Fruit fly (Drosophila melanogaster): Measurements from ENCODE around the gene hemo.

DNA sequence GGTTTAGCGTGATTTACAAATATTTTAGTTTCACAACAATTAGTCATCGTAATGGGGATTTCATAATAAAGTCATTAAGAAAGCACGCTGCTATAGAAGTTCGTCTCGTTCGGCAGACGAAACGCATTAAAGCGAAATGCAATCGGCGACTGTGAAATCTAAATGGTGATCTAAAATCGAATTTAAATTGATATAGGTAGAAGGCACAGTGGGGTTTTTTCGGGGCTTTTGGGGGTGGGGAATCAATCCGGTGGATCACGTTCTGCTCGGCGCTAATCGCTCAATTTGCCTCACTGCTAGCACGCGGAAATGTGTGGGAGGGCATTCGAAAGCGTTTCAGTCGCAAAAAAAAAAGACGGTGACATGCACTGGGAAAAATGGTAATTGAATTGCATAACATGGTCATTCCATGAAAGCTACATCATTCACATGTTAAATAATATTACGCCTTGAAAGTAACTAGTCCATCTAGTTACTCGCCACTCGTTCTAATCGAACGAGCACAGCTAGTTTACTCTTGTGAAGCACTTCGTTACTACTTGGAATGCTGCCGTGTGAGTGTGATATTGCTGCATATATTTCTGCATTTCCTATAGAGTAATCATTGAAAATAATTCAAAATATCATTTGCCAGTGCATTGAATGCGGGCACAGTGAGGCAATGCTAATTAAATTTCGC lies 12.9 kb upstream of the hemo start:
- TF ChIP-seq CG33017 (tag; optimal IDR thresholded peaks at IDR 0.05) (peak; percentile 26), kay (GFP tag; ENCODE audit: borderline replicate concordance) (no peak), CG1620 (GFP tag; optimal IDR thresholded peaks at IDR 0.05) (no peak), CG7045 (GFP tag; optimal IDR thresholded peaks at IDR 0.05) (peak; percentile 55), Clk (GFP tag; optimal IDR thresholded peaks at IDR 0.05) (no peak), cic (GFP tag; optimal IDR thresholded peaks at IDR 0.05) (no peak), CG11617 (GFP tag; optimal IDR thresholded peaks at IDR 0.05) (peak; percentile 38), CG7101 (tag; optimal IDR thresholded peaks at IDR 0.05) (peak; percentile 61)

All from whole organism, adult.